Worm (Caenorhabditis elegans) whole organism, L4/young adult: ENCODE measurements around the gene mtm-6.

Experiments
- W03F9.2 ChIP-seq: fragments of 150-350 bp; optimal IDR thresholded peaks from 2 replicates; lab custom pipeline; 2014; ENCODE audit warnings: missing biosample characterization, missing genetic modification characterization
- dao-5 ChIP-seq: sonication (generic microtip); optimal IDR thresholded peaks from 2 replicates; lab custom pipeline; 2016; ENCODE audit warnings: missing genotype, missing genetic modification characterization, moderate library complexity, missing compliant biosample characterization
- him-1 ChIP-seq: sonication (generic microtip); optimal IDR thresholded peaks from 2 replicates; lab custom pipeline; 2016; ENCODE audit warnings: missing genotype, missing genetic modification reagents, missing genetic modification characterization, missing compliant biosample characterization

DNA sequence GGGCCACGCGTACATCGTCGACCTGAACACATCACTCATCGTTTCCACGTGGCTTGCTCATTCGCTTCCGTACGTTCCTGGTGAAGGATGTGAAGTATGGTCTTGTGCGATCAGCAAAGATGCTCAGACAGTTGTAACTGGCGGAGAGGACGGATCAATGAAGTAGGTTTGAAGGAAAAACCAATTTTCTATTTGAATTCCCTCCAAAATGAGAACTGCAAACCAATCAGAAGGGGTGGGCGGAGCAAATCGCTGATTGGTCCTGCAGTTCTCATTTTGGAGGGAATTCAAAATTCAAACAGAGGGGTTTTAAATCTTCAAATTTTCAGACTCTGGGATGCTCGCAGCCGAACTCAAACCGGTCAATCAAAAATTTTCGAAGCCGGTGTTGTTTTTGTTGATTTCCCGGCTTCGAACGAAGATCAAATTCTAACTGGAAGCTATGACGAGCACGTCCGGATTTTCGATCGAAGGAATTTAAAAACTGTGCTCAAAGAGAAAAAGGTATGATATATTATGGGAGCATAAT lies 29.4 kb upstream of the mtm-6 start:
- TF ChIP-seq him-1 (tag; lab: Kevin White, UChicago) = no peak
- no peak for TF ChIP-seq W03F9.2 (tag; lab: Kevin White, UChicago)
- no peak for TF ChIP-seq dao-5 (tag; lab: Kevin White, UChicago)
